Worm (Caenorhabditis elegans) whole organism, late embryonic: ENCODE data around the gene F13A2.4.

ENCODE experiments used
- C08G9.2 ChIP-seq: sonication (generic microtip); optimal IDR thresholded peaks from 2 replicates; lab custom pipeline; 2016; ENCODE audit warnings: mild to moderate bottlenecking, missing genetic modification characterization, moderate library complexity, missing compliant biosample characterization
- C38D4.7 ChIP-seq: fragments of 200-800 bp; sonication (Bioruptor generic); optimal IDR thresholded peaks from 2 replicates; lab custom pipeline; 2018; ENCODE audit warnings: mild to moderate bottlenecking, missing genetic modification characterization, moderate library complexity, missing compliant biosample characterization
- F13H6.1 ChIP-seq: sonication (generic microtip); optimal IDR thresholded peaks from 2 replicates; lab custom pipeline; 2016; ENCODE audit warnings: missing genetic modification characterization, missing compliant biosample characterization
- K02D7.2 ChIP-seq: sonication (generic microtip); optimal IDR thresholded peaks from 2 replicates; lab custom pipeline; 2017; ENCODE audit warnings: mild to moderate bottlenecking, missing genetic modification characterization, missing compliant biosample characterization
- ceh-14 ChIP-seq: sonication (generic microtip); optimal IDR thresholded peaks from 2 replicates; lab custom pipeline; 2016; ENCODE audit warnings: missing genotype, missing genetic modification characterization, missing compliant biosample characterization
- ceh-18 ChIP-seq: sonication (generic microtip); optimal IDR thresholded peaks from 2 replicates; lab custom pipeline; 2016; ENCODE audit warnings: missing genetic modification characterization, missing compliant biosample characterization
- ceh-19 ChIP-seq: fragments of 200-800 bp; sonication (Bioruptor generic); optimal IDR thresholded peaks from 2 replicates; lab custom pipeline; 2018; ENCODE audit warnings: mild to moderate bottlenecking, missing genetic modification characterization, missing compliant biosample characterization
- ceh-2 ChIP-seq: sonication (generic microtip); optimal IDR thresholded peaks from 2 replicates; lab custom pipeline; 2016; ENCODE audit warnings: missing genotype, missing genetic modification characterization, missing compliant biosample characterization
- ceh-24 ChIP-seq: sonication (generic microtip); optimal IDR thresholded peaks from 2 replicates; lab custom pipeline; 2016; ENCODE audit warnings: mild to moderate bottlenecking, missing genetic modification characterization, missing compliant biosample characterization
- ceh-30 ChIP-seq: fragments of 150-350 bp; optimal IDR thresholded peaks from 2 replicates; lab custom pipeline; 2014; ENCODE audit warnings: missing biosample characterization, missing genetic modification characterization
- ceh-45 ChIP-seq: fragments of 200-800 bp; sonication (Bioruptor generic); IDR thresholded peaks from 2 replicates; pipeline ENCODE4 v1.3.6; 2022; ENCODE audit warnings: missing genetic modification reagents, missing genetic modification characterization, missing compliant biosample characterization
- dmd-4 ChIP-seq: sonication (generic microtip); optimal IDR thresholded peaks from 2 replicates; lab custom pipeline; 2016; ENCODE audit warnings: borderline replicate concordance, missing genetic modification characterization, missing compliant biosample characterization
- ets-4 ChIP-seq: sonication (generic microtip); optimal IDR thresholded peaks from 2 replicates; lab custom pipeline; 2016; ENCODE audit warnings: missing genetic modification characterization, missing compliant biosample characterization
- eyg-1 ChIP-seq: sonication (generic microtip); optimal IDR thresholded peaks from 2 replicates; lab custom pipeline; 2016; ENCODE audit warnings: missing genotype, missing genetic modification characterization, missing compliant biosample characterization
- fax-1 ChIP-seq: sonication (generic microtip); optimal IDR thresholded peaks from 2 replicates; lab custom pipeline; 2016; ENCODE audit warnings: missing genotype, missing genetic modification characterization, missing compliant biosample characterization
- fkh-10 ChIP-seq: fragments of 150-350 bp; optimal IDR thresholded peaks from 2 replicates; lab custom pipeline; 2014; ENCODE audit warnings: missing biosample characterization, missing genetic modification reagents, missing genetic modification characterization
- hlh-30 ChIP-seq: sonication (generic microtip); optimal IDR thresholded peaks from 2 replicates; lab custom pipeline; 2017; ENCODE audit warnings: antibody characterized with exemption, missing genetic modification characterization, missing compliant biosample characterization; ENCODE audit not compliant: insufficient read depth
- hlh-8 ChIP-seq: sonication (generic microtip); optimal IDR thresholded peaks from 2 replicates; lab custom pipeline; 2016; ENCODE audit warnings: missing genotype, missing genetic modification characterization, missing compliant biosample characterization
- lin-11 ChIP-seq: fragments of 200-800 bp; sonication (Bioruptor generic); optimal IDR thresholded peaks from 2 replicates; lab custom pipeline; 2018; ENCODE audit warnings: mild to moderate bottlenecking, missing genetic modification characterization, missing compliant biosample characterization
- nfya-1 ChIP-seq: sonication (generic microtip); optimal IDR thresholded peaks from 2 replicates; lab custom pipeline; 2017; ENCODE audit warnings: missing genetic modification characterization, mild to moderate bottlenecking, missing compliant biosample characterization, antibody characterized with exemption, moderate library complexity
- npax-4 ChIP-seq: sonication (generic microtip); optimal IDR thresholded peaks from 2 replicates; lab custom pipeline; 2016; ENCODE audit warnings: missing genetic modification characterization, missing compliant biosample characterization
- odd-2 ChIP-seq: sonication (generic microtip); optimal IDR thresholded peaks from 2 replicates; lab custom pipeline; 2017; ENCODE audit warnings: antibody characterized with exemption, mild to moderate bottlenecking, missing genetic modification characterization, missing compliant biosample characterization
- pag-3 ChIP-seq: sonication (generic microtip); optimal IDR thresholded peaks from 2 replicates; lab custom pipeline; 2016; ENCODE audit warnings: missing compliant biosample characterization, missing genetic modification characterization, borderline replicate concordance
- pha-4 ChIP-seq: fragments of 150-350 bp; optimal IDR thresholded peaks from 2 replicates; lab custom pipeline; 2018; ENCODE audit warnings: missing biosample characterization, missing genetic modification reagents, missing genetic modification characterization
- pqm-1 ChIP-seq: sonication (generic microtip); optimal IDR thresholded peaks from 2 replicates; lab custom pipeline; 2016; ENCODE audit warnings: missing genetic modification characterization, missing compliant biosample characterization
- pros-1 ChIP-seq: fragments of 150-350 bp; optimal IDR thresholded peaks from 2 replicates; lab custom pipeline; 2014; ENCODE audit warnings: missing biosample characterization, missing genetic modification reagents, missing genetic modification characterization
- ref-2 ChIP-seq: sonication (generic microtip); optimal IDR thresholded peaks from 2 replicates; lab custom pipeline; 2016; ENCODE audit warnings: missing genetic modification characterization, missing compliant biosample characterization
- rnt-1 ChIP-seq: sonication (generic microtip); optimal IDR thresholded peaks from 2 replicates; lab custom pipeline; 2016; ENCODE audit warnings: missing genetic modification characterization, missing compliant biosample characterization
- sox-2 ChIP-seq: fragments of 200-800 bp; sonication (Bioruptor generic); IDR thresholded peaks from 2 replicates; pipeline ENCODE4 v1.3.6; 2022; ENCODE audit warnings: missing genetic modification reagents, missing genetic modification characterization, missing compliant biosample characterization
- sox-4 ChIP-seq: sonication (generic microtip); optimal IDR thresholded peaks from 2 replicates; lab custom pipeline; 2017; ENCODE audit warnings: mild to moderate bottlenecking, missing genetic modification characterization, inconsistent platforms, missing compliant biosample characterization
- syd-9 ChIP-seq: sonication (generic microtip); optimal IDR thresholded peaks from 2 replicates; lab custom pipeline; 2016; ENCODE audit warnings: mild to moderate bottlenecking, missing genetic modification characterization, moderate library complexity, missing compliant biosample characterization
- unc-3 ChIP-seq, 2 experiments: fragments of 200-800 bp in 1 of 2; sonication (Bioruptor generic) in 1 of 2; sonication (generic microtip) in 1 of 2; conservative IDR thresholded peaks in 1 of 2; optimal IDR thresholded peaks in 1 of 2; 2 replicates each; pipeline versions ENCODE4 v1.3.6 to Lab custom; 2016 to 2022; ENCODE audit warnings: missing compliant biosample characterization in 2 of 2, missing genetic modification characterization in 2 of 2, missing genetic modification reagents in 1 of 2
- unc-42 ChIP-seq: sonication (generic microtip); optimal IDR thresholded peaks from 2 replicates; lab custom pipeline; 2016; ENCODE audit warnings: missing genotype, missing genetic modification characterization, missing compliant biosample characterization
- unc-55 ChIP-seq: sonication (generic microtip); optimal IDR thresholded peaks from 2 replicates; lab custom pipeline; 2017; ENCODE audit warnings: missing biosample characterization, missing genetic modification reagents, missing genetic modification characterization
- zip-5 ChIP-seq: sonication (generic microtip); optimal IDR thresholded peaks from 2 replicates; lab custom pipeline; 2016; ENCODE audit warnings: missing genetic modification characterization, missing compliant biosample characterization
- ztf-16 ChIP-seq: sonication (generic microtip); optimal IDR thresholded peaks from 2 replicates; lab custom pipeline; 2017; ENCODE audit warnings: missing genetic modification characterization, missing compliant biosample characterization

Gene F13A2.4

DNA sequence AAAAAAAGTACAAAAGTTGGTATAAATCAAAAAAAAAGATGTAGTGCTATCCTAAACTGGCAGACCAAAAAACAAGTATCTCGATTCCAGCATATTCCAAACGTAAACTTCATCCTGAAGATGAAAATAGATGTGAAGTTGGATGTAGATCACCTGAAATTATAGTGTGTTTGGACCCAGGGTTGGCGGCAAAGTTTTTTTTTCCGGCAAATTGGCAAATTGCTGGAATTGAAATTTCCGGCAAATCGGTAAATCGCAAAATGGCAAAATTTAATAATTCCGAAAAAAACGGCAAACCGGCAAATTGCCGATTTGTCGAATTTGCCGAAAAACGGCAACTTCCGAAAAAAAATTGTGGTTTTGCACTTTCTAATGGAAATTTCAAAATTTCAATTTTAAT, 15.5 kb downstream of the F13A2.4 start, which contains the start of gene F13A2.2:
Gene F13A2.2, minus strand, starts transcription at position 101 of the 400 bp plus-strand sequence.
- TF ChIP-seq ceh-2 (no peak), ceh-18 (tag; lab: Kevin White, UChicago) (no peak), eyg-1 (tag; lab: Kevin White, UChicago) (no peak), ceh-24 (tag; lab: Kevin White, UChicago) (no peak), dmd-4 (tag; lab: Kevin White, UChicago) (no peak), syd-9 (tag; lab: Kevin White, UChicago) (no peak)
- TF ChIP-seq, all 69 proteins: peak for 0

DNA sequence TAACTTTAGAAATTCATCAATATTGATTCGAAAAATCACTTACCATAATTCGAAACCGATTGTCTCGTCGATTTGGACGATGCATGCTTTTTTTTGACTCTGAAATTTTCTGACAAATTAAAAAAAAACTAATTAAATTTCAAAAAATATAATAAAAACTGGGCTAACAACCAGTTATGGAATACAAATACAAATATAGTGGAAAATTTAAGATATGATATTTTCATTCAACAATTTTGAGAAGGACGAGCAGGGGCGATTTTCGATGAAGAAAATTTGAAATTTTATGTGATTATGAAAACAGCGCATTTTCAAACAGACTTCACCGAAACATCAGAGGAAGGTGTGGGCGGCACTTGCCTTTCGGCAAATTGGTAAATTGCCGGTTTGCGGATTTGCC, 17.7 kb downstream of the F13A2.4 start, which contains the start of gene F13A2.1:
Gene F13A2.1, minus strand, starts transcription at position 101 of the 400 bp plus-strand sequence.
- TF ChIP-seq sox-2 (GFP tag; lab: Robert Waterston, UW) (no peak), eyg-1 (tag; lab: Kevin White, UChicago) (no peak), pqm-1 (no peak), K02D7.2 (tag; lab: Kevin White, UChicago) (no peak), C38D4.7 (GFP tag; lab: Kevin White, UChicago) (no peak), unc-55 (GFP tag; lab: Kevin White, UChicago) (no peak), sox-4 (tag; lab: Kevin White, UChicago) (no peak), ceh-30 (tag; lab: Kevin White, UChicago) (no peak), ceh-14 (tag; lab: Kevin White, UChicago) (no peak), unc-42 (tag; lab: Kevin White, UChicago) (no peak), hlh-8 (tag; lab: Kevin White, UChicago) (no peak)

DNA sequence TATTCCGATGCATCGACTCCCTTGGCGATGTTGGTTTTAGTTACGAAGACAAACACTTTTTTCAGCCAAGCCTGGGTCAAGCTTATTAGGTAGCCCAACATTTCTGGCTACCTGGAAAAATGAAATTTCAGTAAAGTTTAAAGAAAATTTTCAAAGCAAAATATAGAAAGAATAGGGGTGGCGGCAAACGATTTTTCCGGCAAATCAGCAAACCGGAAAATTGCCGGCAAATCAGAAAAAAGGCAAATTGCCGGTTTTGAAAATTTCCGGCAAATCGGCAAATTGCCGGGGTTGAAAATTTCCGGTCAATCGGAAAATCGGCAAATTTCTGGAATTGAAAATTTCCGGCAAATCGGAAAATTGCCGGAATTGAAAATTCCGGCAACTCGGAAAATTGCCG, 22.4 kb downstream of the F13A2.4 start, which contains the start of gene F32D1.8:
Gene F32D1.8, minus strand, starts transcription at position 101 of the 400 bp plus-strand sequence.
- no peak for TF ChIP-seq hlh-30
- TF ChIP-seq pag-3 (tag; lab: Kevin White, UChicago) = no peak
- no peak for TF ChIP-seq ets-4 (tag; lab: Kevin White, UChicago)
- no peak for TF ChIP-seq rnt-1 (tag; lab: Kevin White, UChicago)
- TF ChIP-seq npax-4 (tag; lab: Kevin White, UChicago) = no peak
- TF ChIP-seq ceh-45 = no peak
- TF ChIP-seq fax-1 (tag; lab: Kevin White, UChicago) = no peak
- TF ChIP-seq sox-2 (GFP tag; lab: Robert Waterston, UW) = no peak
- no peak for TF ChIP-seq ceh-18 (tag; lab: Kevin White, UChicago)

DNA sequence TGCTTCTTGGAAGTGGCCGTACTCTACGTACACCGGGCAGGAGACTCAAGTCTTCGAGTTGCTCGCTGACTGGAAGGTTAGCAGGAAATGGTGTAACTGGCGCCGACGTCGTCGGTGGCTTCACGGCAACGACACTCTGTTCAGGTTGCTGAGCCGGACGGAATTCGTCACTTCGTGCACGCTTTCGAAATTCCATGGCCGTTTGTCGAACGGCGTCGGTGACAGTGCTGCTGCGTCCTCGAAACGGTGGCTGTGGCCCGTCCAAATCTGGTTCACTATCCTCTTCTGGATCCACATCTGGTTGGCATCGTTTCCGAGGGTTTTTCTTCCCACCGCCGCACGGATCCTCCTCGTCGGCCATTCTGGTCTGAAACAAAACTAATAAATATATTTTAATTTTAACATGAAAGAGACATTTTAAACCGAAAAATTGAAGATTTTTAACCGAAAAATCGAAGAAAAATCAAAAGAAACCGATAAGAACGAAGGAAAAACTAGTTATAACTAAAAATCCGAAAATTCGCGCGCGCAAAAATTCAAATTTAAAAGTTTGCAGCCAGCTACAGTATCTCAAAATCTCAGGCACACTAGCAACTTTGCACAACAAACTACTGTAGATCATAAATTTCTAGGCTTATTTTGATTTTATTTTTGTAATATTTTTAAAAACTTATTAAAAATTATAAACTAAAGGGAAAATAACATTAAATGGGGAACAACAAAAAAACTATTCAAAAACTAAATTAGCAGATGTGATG, 24.0 kb downstream of the F13A2.4 start, which contains the start of gene F32D1.7:
Gene F32D1.7, minus strand, starts transcription at position 367 of the 758 bp plus-strand sequence.
- no peak for TF ChIP-seq pros-1 (tag; lab: Kevin White, UChicago)
- no peak for TF ChIP-seq nfya-1 (tag; lab: Kevin White, UChicago)
- no peak for TF ChIP-seq ceh-14 (tag; lab: Kevin White, UChicago)
- TF ChIP-seq ceh-18 (tag; lab: Kevin White, UChicago) = no peak
- TF ChIP-seq ztf-16 (tag; lab: Kevin White, UChicago) = no peak
- TF ChIP-seq F13H6.1 (tag; lab: Kevin White, UChicago) = no peak
- TF ChIP-seq ceh-19 = no peak
- no peak for TF ChIP-seq pag-3 (tag; lab: Kevin White, UChicago)
- no peak for TF ChIP-seq syd-9 (tag; lab: Kevin White, UChicago)
- TF ChIP-seq odd-2 (tag; lab: Kevin White, UChicago) = no peak
- no peak for TF ChIP-seq ceh-45
- TF ChIP-seq ceh-24 (tag; lab: Kevin White, UChicago) = no peak
- TF ChIP-seq sox-2 (GFP tag; lab: Robert Waterston, UW) = no peak
- no peak for TF ChIP-seq pha-4 (tag; lab: Kevin White, UChicago)
- no peak for TF ChIP-seq unc-3 (GFP tag; conservative IDR thresholded peaks at IDR 0.05; lab: Robert Waterston, UW)
- TF ChIP-seq unc-3 (tag; optimal IDR thresholded peaks at IDR 0.05; lab: Kevin White, UChicago) = no peak
- no peak for TF ChIP-seq fkh-10 (GFP tag; lab: Kevin White, UChicago)
- no peak for TF ChIP-seq C08G9.2
- no peak for TF ChIP-seq ref-2 (tag; lab: Kevin White, UChicago)
- TF ChIP-seq zip-5 (tag; lab: Kevin White, UChicago) = no peak
- TF ChIP-seq lin-11 (tag; lab: Kevin White, UChicago) = no peak
